Worm (Caenorhabditis elegans): Measurements from ENCODE around the gene mccc-1.

Gene mccc-1

ce11 chrIV:9861921-9862320 lies 22.4 kb upstream of the mccc-1 start, which contains the start of gene K07F5.14:
K07F5.14 (plus strand) TSS chrIV:9862221.
- TF ChIP-seq mxl-2 (GFP tag; conservative IDR thresholded peaks at IDR 0.05): no peak
- TF ChIP-seq ctbp-1 (GFP tag; IDR thresholded peaks at IDR 0.05): no peak
- no peak for TF ChIP-seq set-16 (GFP tag; IDR thresholded peaks at IDR 0.05)
- TF ChIP-seq egl-43 (GFP tag; IDR thresholded peaks at IDR 0.05): no peak
- no peak for TF ChIP-seq F26F4.8 (GFP tag; conservative IDR thresholded peaks at IDR 0.05)
- no peak for TF ChIP-seq snpc-4 (tag; optimal IDR thresholded peaks at IDR 0.05)
- no peak for TF ChIP-seq Y75B8A.6 (GFP tag; IDR thresholded peaks at IDR 0.05)
- TF ChIP-seq nhr-25 (tag; optimal IDR thresholded peaks at IDR 0.05; ENCODE audit: borderline replicate concordance, insufficient read depth): no peak
- TF ChIP-seq spr-1 (tag; optimal IDR thresholded peaks at IDR 0.05): no peak
- no peak for TF ChIP-seq zag-1 (tag; optimal IDR thresholded peaks at IDR 0.05)
- TF ChIP-seq zip-2 (tag; optimal IDR thresholded peaks at IDR 0.05): no peak

- TF ChIP-seq ZK337.2 (GFP tag; IDR thresholded peaks at IDR 0.05): no peak
- no peak for TF ChIP-seq ztf-7 (tag; optimal IDR thresholded peaks at IDR 0.05)
- no peak for TF ChIP-seq vab-7 (GFP tag; IDR thresholded peaks at IDR 0.05)
- no peak for TF ChIP-seq nhr-48 (tag; optimal IDR thresholded peaks at IDR 0.05)
- TF ChIP-seq F26F4.8 (GFP tag; conservative IDR thresholded peaks at IDR 0.05): no peak
- no peak for TF ChIP-seq lin-38 (GFP tag; IDR thresholded peaks at IDR 0.05)
- no peak for TF ChIP-seq egl-43 (GFP tag; IDR thresholded peaks at IDR 0.05)
Measured at ce11 chrIV:9863817-9864216, 20.6 kb upstream of the mccc-1 start, which contains the start of gene K07F5.16. K07F5.16 (plus strand) TSS chrIV:9864117.

- TF ChIP-seq nhr-237 (tag; optimal IDR thresholded peaks at IDR 0.05) (no peak), duxl-1 (tag; optimal IDR thresholded peaks at IDR 0.05; ENCODE audit: poor library complexity) (no peak), ceh-82 (tag; optimal IDR thresholded peaks at IDR 0.05) (no peak), lin-29 (GFP tag; IDR thresholded peaks at IDR 0.05) (no peak), lir-3 (tag; optimal IDR thresholded peaks at IDR 0.05) (no peak), spr-1 (tag; optimal IDR thresholded peaks at IDR 0.05) (no peak), daf-12 (tag; optimal IDR thresholded peaks at IDR 0.05) (no peak), saeg-2 (GFP tag; IDR thresholded peaks at IDR 0.05) (no peak), nhr-77 (tag; optimal IDR thresholded peaks at IDR 0.05) (no peak), fos-1 (tag; optimal IDR thresholded peaks at IDR 0.05) (no peak), unc-130 (GFP tag; optimal IDR thresholded peaks at IDR 0.05) (no peak), mxl-3 (GFP tag; optimal IDR thresholded peaks at IDR 0.05) (no peak), nhr-111 (GFP tag; optimal IDR thresholded peaks at IDR 0.05) (no peak), vab-7 (GFP tag; IDR thresholded peaks at IDR 0.05) (no peak), snpc-4 (tag; optimal IDR thresholded peaks at IDR 0.05) (no peak), nhr-42 (GFP tag; IDR thresholded peaks at IDR 0.05) (no peak), daf-19 (GFP tag; conservative IDR thresholded peaks at IDR 0.05) (no peak), fkh-10 (GFP tag; optimal IDR thresholded peaks at IDR 0.05) (no peak), nhr-102 (tag; optimal IDR thresholded peaks at IDR 0.05) (no peak)
Measured at ce11 chrIV:9864778-9865177, 19.6 kb upstream of the mccc-1 start, which contains the start of the genes K07F5.15 and K07F5.22. K07F5.15 (plus strand) TSS chrIV:9865078. K07F5.22 (plus strand) TSS chrIV:9865078.

- TF ChIP-seq lin-15B (tag; optimal IDR thresholded peaks at IDR 0.05) (no peak), nhr-28 (tag; optimal IDR thresholded peaks at IDR 0.05) (peak; percentile 86)
Measured at ce11 chrIV:9866865-9867264, 17.5 kb upstream of the mccc-1 start.

- TF ChIP-seq duxl-1 (tag; optimal IDR thresholded peaks at IDR 0.05; ENCODE audit: poor library complexity) (peak; percentile 9), daf-8 (GFP tag; IDR thresholded peaks at IDR 0.05) (no peak), lin-15B (tag; optimal IDR thresholded peaks at IDR 0.05) (no peak), unc-62 (GFP tag; optimal IDR thresholded peaks at IDR 0.05 in 1 of 2) (peak in 1 of 2 experiments; percentile 98), unc-62 (tag; optimal IDR thresholded peaks at IDR 0.05) (no peak), saeg-2 (GFP tag; IDR thresholded peaks at IDR 0.05) (no peak), nhr-28 (tag; optimal IDR thresholded peaks at IDR 0.05) (peak; percentile 92), nhr-77 (tag; optimal IDR thresholded peaks at IDR 0.05) (peak; percentile 12), mxl-2 (GFP tag; conservative IDR thresholded peaks at IDR 0.05) (no peak), dmd-6 (GFP tag; IDR thresholded peaks at IDR 0.05) (peak; percentile 79), T20F7.1 (GFP tag; optimal IDR thresholded peaks at IDR 0.05) (peak; percentile 29), ctbp-1 (GFP tag; IDR thresholded peaks at IDR 0.05) (no peak), madf-9 (GFP tag; conservative IDR thresholded peaks at IDR 0.05) (no peak), nhr-102 (tag; optimal IDR thresholded peaks at IDR 0.05) (peak; percentile 52), nhr-25 (tag; optimal IDR thresholded peaks at IDR 0.05; ENCODE audit: borderline replicate concordance, insufficient read depth) (peak; percentile 49), lsy-2 (tag; optimal IDR thresholded peaks at IDR 0.05) (peak; percentile 5 to 79), ama-1 (optimal IDR thresholded peaks at IDR 0.05) (no peak), ceh-20 (GFP tag; IDR thresholded peaks at IDR 0.05) (peak; percentile 58; the same call in 1 of the 2 replicates), nhr-48 (tag; optimal IDR thresholded peaks at IDR 0.05) (peak; percentile 98)
Measured at ce11 chrIV:9867915-9868314, 16.5 kb upstream of the mccc-1 start.

Data from whole organism, L4 larva.